Fruit fly (Drosophila melanogaster): ENCODE measurements around the gene CG17919.

CG17919 gene

DNA sequence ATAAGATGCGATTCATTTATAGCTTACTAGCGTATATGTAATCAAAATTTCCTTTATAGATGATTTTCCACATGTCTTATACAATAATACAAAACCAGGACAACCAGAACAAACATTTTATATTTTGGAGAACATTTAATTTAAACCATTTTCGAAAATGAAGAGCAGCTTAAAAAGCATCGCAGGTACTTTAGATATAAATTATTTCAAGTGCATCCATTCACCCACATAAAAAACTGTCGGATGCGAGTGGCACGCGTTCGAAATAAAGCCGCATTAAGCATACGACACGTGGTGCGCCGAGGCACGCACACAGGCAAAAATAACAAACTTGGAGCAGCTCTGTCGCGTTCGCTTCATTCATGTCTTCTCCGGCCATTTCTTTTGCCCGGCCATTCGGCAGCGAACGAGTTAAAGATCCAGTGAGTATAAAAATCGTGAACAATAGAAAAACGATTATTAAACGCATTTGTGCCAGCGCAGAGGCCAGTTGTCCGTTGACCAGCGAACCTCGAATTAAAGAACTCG lies 8.9 kb upstream of the CG17919 start, which contains the start of gene Osi19 (continued):
- TF ChIP-seq gce (GFP tag; IDR thresholded peaks at IDR 0.05) (0 out of 3 replicates have a peak, but pooled peaks have one; percentile 5), sqz (GFP tag; optimal IDR thresholded peaks at IDR 0.05) (peak; percentile 18), Ets65A (GFP tag) (peak; percentile 65), chinmo (GFP tag; IDR thresholded peaks at IDR 0.05; ENCODE audit: partially characterized antibody) (0 out of 4 replicates have a peak, but pooled peaks have one; percentile 14)

- no peak for TF ChIP-seq Hand (GFP tag; optimal IDR thresholded peaks at IDR 0.05)
- peak; percentile 74 for TF ChIP-seq Ets65A (GFP tag)
- TF ChIP-seq kah (GFP tag; optimal IDR thresholded peaks at IDR 0.05), result no peak
- no peak for TF ChIP-seq CG4424 (GFP tag; optimal IDR thresholded peaks at IDR 0.05)
- no peak for TF ChIP-seq CG31441 (GFP tag; IDR thresholded peaks at IDR 0.05)
- TF ChIP-seq Fer3 (tag; optimal IDR thresholded peaks at IDR 0.05), result no peak
- no peak for TF ChIP-seq Dad (GFP tag; optimal IDR thresholded peaks at IDR 0.05)
- TF ChIP-seq Blimp-1 (GFP tag; optimal IDR thresholded peaks at IDR 0.05), result peak; percentile 57
- no peak for TF ChIP-seq Lhr (GFP tag; optimal IDR thresholded peaks at IDR 0.05)
- no peak for TF ChIP-seq zfh1 (GFP tag; IDR thresholded peaks at IDR 0.05)
- no peak for TF ChIP-seq Spps (tag; optimal IDR thresholded peaks at IDR 0.05)
These were observed 6.4 kb upstream of the CG17919 start for dm6 chr3R:6337397-6337796.

- TF ChIP-seq lmd (GFP tag; IDR thresholded peaks at IDR 0.05) (no peak), dati (GFP tag; IDR thresholded peaks at IDR 0.05) (no peak), Lpt (GFP tag; optimal IDR thresholded peaks at IDR 0.05) (no peak), Blimp-1 (GFP tag; optimal IDR thresholded peaks at IDR 0.05) (peak; percentile 50), dpn (GFP tag; optimal IDR thresholded peaks at IDR 0.05) (no peak), lilli (GFP tag; optimal IDR thresholded peaks at IDR 0.05) (no peak), ara (GFP tag; IDR thresholded peaks at IDR 0.05) (0 out of 2 replicates have a peak, but pooled peaks have one; percentile 18), ci (GFP tag; IDR thresholded peaks at IDR 0.05) (no peak), Hr51 (GFP tag; optimal IDR thresholded peaks at IDR 0.05) (no peak), fd96Cb (tag; optimal IDR thresholded peaks at IDR 0.05) (no peak)
These were observed 4.0 kb upstream of the CG17919 start, which contains the start of gene Osi20 for dm6 chr3R:6339795-6340194. TSS of gene Osi20 (plus strand) at chr3R:6340095.

- no peak for TF ChIP-seq Side (GFP tag; optimal IDR thresholded peaks at IDR 0.05)
- TF ChIP-seq HLH4C (GFP tag; IDR thresholded peaks at IDR 0.05; ENCODE audit: partially characterized antibody), result no peak
- TF ChIP-seq nau (GFP tag; optimal IDR thresholded peaks at IDR 0.05), result no peak
- no peak for TF ChIP-seq CG16863 (GFP tag; optimal IDR thresholded peaks at IDR 0.05)
- no peak for TF ChIP-seq CG1233 (GFP tag; optimal IDR thresholded peaks at IDR 0.05)
- TF ChIP-seq sisA (GFP tag; IDR thresholded peaks at IDR 0.05), result no peak
These were observed 2.2 kb upstream of the CG17919 start, which contains the start of gene CG17917 for dm6 chr3R:6341668-6342067. TSS of gene CG17917 (plus strand) at chr3R:6341968.

- TF ChIP-seq sug (tag; optimal IDR thresholded peaks at IDR 0.05) (no peak), stc (GFP tag; IDR thresholded peaks at IDR 0.05) (no peak), CG11247 (GFP tag; IDR thresholded peaks at IDR 0.05) (no peak), rib (GFP tag; IDR thresholded peaks at IDR 0.05) (no peak), CG1233 (GFP tag; optimal IDR thresholded peaks at IDR 0.05) (no peak), Myb (GFP tag; optimal IDR thresholded peaks at IDR 0.05) (no peak), ssp (GFP tag; IDR thresholded peaks at IDR 0.05) (no peak), nom (GFP tag; optimal IDR thresholded peaks at IDR 0.05) (no peak), CG1647 (GFP tag; optimal IDR thresholded peaks at IDR 0.05) (no peak)
These were observed 1.1 kb upstream of the CG17919 start, which contains the start of gene CG10298 for dm6 chr3R:6342702-6343101. TSS of gene CG10298 (plus strand) at chr3R:6343002.

All from whole organism, embryonic.